Fruit fly (Drosophila melanogaster) whole organism, embryonic: ENCODE measurements around the gene CG14958.

Experiments used
- CG10431 ChIP-seq: fragments of 200-800 bp; sonication (Bioruptor generic); optimal IDR thresholded peaks from 3 replicates; lab custom pipeline; 2018; ENCODE audit warnings: missing biosample characterization, mild to moderate bottlenecking, missing genetic modification characterization
- CG11504 ChIP-seq: fragments of 200-800 bp; sonication (Bioruptor generic); optimal IDR thresholded peaks from 3 replicates; lab custom pipeline; 2019; ENCODE audit warnings: missing biosample characterization, mild to moderate bottlenecking, missing genetic modification characterization, moderate library complexity
- CG12071 ChIP-seq: fragments of 200-800 bp; sonication (Bioruptor generic); optimal IDR thresholded peaks from 3 replicates; lab custom pipeline; 2018; ENCODE audit warnings: missing biosample characterization, mild to moderate bottlenecking, missing genetic modification characterization
- CG13123 ChIP-seq: fragments of 200-800 bp; sonication (Bioruptor generic); optimal IDR thresholded peaks from 2 replicates; lab custom pipeline; 2016; ENCODE audit warnings: missing biosample characterization, missing genetic modification characterization
- CG15269 ChIP-seq: fragments of 200-800 bp; sonication (Bioruptor generic); optimal IDR thresholded peaks from 2 replicates; lab custom pipeline; 2018; ENCODE audit warnings: missing biosample characterization, mild to moderate bottlenecking, missing genetic modification characterization, moderate library complexity
- CG1602 ChIP-seq: fragments of 200-800 bp; sonication (Bioruptor generic); optimal IDR thresholded peaks from 3 replicates; lab custom pipeline; 2016; ENCODE audit warnings: missing biosample characterization, missing genetic modification characterization
- CG16813 ChIP-seq: fragments of 200-800 bp; sonication (Bioruptor generic); IDR thresholded peaks from 3 replicates; pipeline ENCODE4 v1.3.6; 2022; ENCODE audit warnings: missing biosample characterization, missing genetic modification characterization; ENCODE audit not compliant: partially characterized antibody
- CG17359 ChIP-seq: fragments of 200-800 bp; sonication (Bioruptor generic); optimal IDR thresholded peaks from 3 replicates; lab custom pipeline; 2018; ENCODE audit warnings: missing biosample characterization, mild to moderate bottlenecking, missing genetic modification characterization, moderate library complexity
- CG17612 ChIP-seq: fragments of 200-800 bp; sonication (Bioruptor generic); IDR thresholded peaks from 2 replicates; pipeline ENCODE4 v1.3.6; 2022; ENCODE audit warnings: missing biosample characterization, missing genetic modification characterization
- CG17802 ChIP-seq: fragments of 200-800 bp; sonication (Bioruptor generic); optimal IDR thresholded peaks from 2 replicates; lab custom pipeline; 2018; ENCODE audit warnings: missing biosample characterization, mild to moderate bottlenecking, missing genetic modification characterization, moderate library complexity
- CG18011 ChIP-seq: fragments of 200-800 bp; sonication (Bioruptor generic); optimal IDR thresholded peaks from 2 replicates; lab custom pipeline; 2017; ENCODE audit warnings: missing biosample characterization, missing genetic modification characterization, mild to moderate bottlenecking, moderate library complexity, missing genotype
- CG2889 ChIP-seq: fragments of 200-800 bp; sonication (Bioruptor generic); IDR thresholded peaks from 3 replicates; pipeline ENCODE4 v1.3.6; 2022; ENCODE audit warnings: missing biosample characterization, missing genetic modification characterization
- CG31365 ChIP-seq: fragments of 200-800 bp; sonication (Bioruptor generic); optimal IDR thresholded peaks from 2 replicates; lab custom pipeline; 2018; ENCODE audit warnings: missing biosample characterization, mild to moderate bottlenecking, missing genetic modification characterization
- CG31388 ChIP-seq: fragments of 200-800 bp; sonication (Bioruptor generic); optimal IDR thresholded peaks from 2 replicates; lab custom pipeline; 2016; ENCODE audit warnings: missing biosample characterization, missing genetic modification characterization
- CG33213 ChIP-seq: fragments of 200-800 bp; sonication (Bioruptor generic); optimal IDR thresholded peaks from 3 replicates; lab custom pipeline; 2016; ENCODE audit warnings: missing biosample characterization, missing genetic modification characterization
- CG4328 ChIP-seq: fragments of 200-800 bp; sonication (Bioruptor generic); optimal IDR thresholded peaks from 3 replicates; lab custom pipeline; 2017; ENCODE audit warnings: missing biosample characterization, missing genetic modification reagents, missing genetic modification characterization
- CG5245 ChIP-seq: fragments of 200-800 bp; sonication (Bioruptor generic); optimal IDR thresholded peaks from 3 replicates; lab custom pipeline; 2016; ENCODE audit warnings: missing biosample characterization, missing genetic modification characterization
- CG6272 ChIP-seq: fragments of 200-800 bp; sonication (Bioruptor generic); IDR thresholded peaks from 2 replicates; pipeline ENCODE4 v1.3.6; 2022; ENCODE audit warnings: missing biosample characterization, missing genetic modification characterization
- CG6683 ChIP-seq: fragments of 200-800 bp; sonication (Bioruptor generic); optimal IDR thresholded peaks from 2 replicates; lab custom pipeline; 2017; ENCODE audit warnings: missing biosample characterization, mild to moderate bottlenecking, missing genetic modification characterization, missing genetic modification reagents
- CG6854 ChIP-seq: fragments of 200-800 bp; sonication (Bioruptor generic); optimal IDR thresholded peaks from 3 replicates; lab custom pipeline; 2017; ENCODE audit warnings: missing biosample characterization, mild to moderate bottlenecking, missing genetic modification characterization
- Doc3 ChIP-seq: fragments of 200-800 bp; sonication (Bioruptor generic); IDR thresholded peaks from 3 replicates; pipeline ENCODE4 v1.3.6; 2022; ENCODE audit warnings: missing biosample characterization, missing genetic modification characterization; ENCODE audit not compliant: partially characterized antibody
- Eip74EF ChIP-seq, 2 experiments: fragments of 200-800 bp in 1 of 2; fragments of >200 bp in 1 of 2; sonication (Bioruptor generic) in 1 of 2; optimal IDR thresholded peaks; 2 replicates each; lab custom pipeline; 2017 to 2019; ENCODE audit warnings: missing biosample characterization in 2 of 2, missing genetic modification characterization in 2 of 2, mild to moderate bottlenecking in 1 of 2, moderate library complexity in 1 of 2
- Ets65A ChIP-seq: fragments of 200-800 bp; sonication (Bioruptor generic); peaks from one replicate; lab custom pipeline; 2016; ENCODE audit warnings: missing biosample characterization, missing genetic modification characterization
- GATAe ChIP-seq: fragments of 200-800 bp; sonication (Bioruptor generic); conservative IDR thresholded peaks from 2 replicates; pipeline ENCODE4 v1.3.6; 2022; ENCODE audit warnings: missing biosample characterization, missing genetic modification characterization
- HLH4C ChIP-seq: fragments of 200-800 bp; sonication (Bioruptor generic); IDR thresholded peaks from 3 replicates; pipeline ENCODE4 v1.3.6; 2022; ENCODE audit warnings: missing biosample characterization, missing genetic modification characterization; ENCODE audit not compliant: partially characterized antibody
- HLHmδ ChIP-seq: fragments of 200-800 bp; sonication (Bioruptor generic); optimal IDR thresholded peaks from 2 replicates; lab custom pipeline; 2018; ENCODE audit warnings: missing biosample characterization, mild to moderate bottlenecking, missing genetic modification characterization, moderate library complexity
- HmgD ChIP-seq: fragments of 200-800 bp; sonication (Bioruptor generic); optimal IDR thresholded peaks from 3 replicates; lab custom pipeline; 2016; ENCODE audit warnings: missing biosample characterization, missing genetic modification characterization
- Hr78 ChIP-seq, 2 experiments: fragments of 200-800 bp in 1 of 2; fragments of >200 bp in 1 of 2; sonication (Bioruptor generic) in 1 of 2; optimal IDR thresholded peaks; 2 replicates each; lab custom pipeline; 2017 to 2019; ENCODE audit warnings: missing biosample characterization in 2 of 2, missing genetic modification characterization in 2 of 2, mild to moderate bottlenecking in 1 of 2, moderate library complexity in 1 of 2
- MBD-R2 ChIP-seq: fragments of 200-800 bp; sonication (Bioruptor generic); IDR thresholded peaks from 2 replicates; pipeline ENCODE4 v1.3.6; 2022; ENCODE audit warnings: missing biosample characterization, missing genetic modification characterization
- Mrtf ChIP-seq: fragments of 200-800 bp; sonication (Bioruptor generic); IDR thresholded peaks from 3 replicates; pipeline ENCODE4 v1.3.6; 2022; ENCODE audit warnings: missing biosample characterization, missing genetic modification characterization
- NC2α ChIP-seq: fragments of 200-800 bp; sonication (Bioruptor generic); optimal IDR thresholded peaks from 2 replicates; lab custom pipeline; 2016; ENCODE audit warnings: missing biosample characterization, missing genetic modification characterization
- NFAT ChIP-seq: fragments of 200-800 bp; sonication (Bioruptor generic); IDR thresholded peaks from 2 replicates; pipeline ENCODE4 v1.3.6; 2022; ENCODE audit warnings: missing biosample characterization, missing genetic modification characterization
- Nf-YC ChIP-seq: fragments of 200-800 bp; optimal IDR thresholded peaks from 3 replicates; lab custom pipeline; 2019; ENCODE audit warnings: missing biosample characterization, mild to moderate bottlenecking, missing genetic modification characterization, moderate library complexity
- Pdp1 ChIP-seq, 2 experiments: fragments of 200-800 bp; sonication (Bioruptor generic); optimal IDR thresholded peaks; 3 replicates each; lab custom pipeline; 2016; ENCODE audit warnings: missing biosample characterization in 2 of 2, missing genetic modification characterization in 2 of 2, mild to moderate bottlenecking in 1 of 2, moderate library complexity in 1 of 2
- Taf1 ChIP-seq: fragments of 200-800 bp; sonication (Bioruptor generic); IDR thresholded peaks from 2 replicates; pipeline ENCODE4 v1.3.6; 2022; ENCODE audit warnings: missing biosample characterization, missing genetic modification characterization
- YL-1 ChIP-seq: fragments of 200-800 bp; sonication (Bioruptor generic); optimal IDR thresholded peaks from 3 replicates; lab custom pipeline; 2017; ENCODE audit warnings: missing biosample characterization, mild to moderate bottlenecking, missing genetic modification characterization
- ac ChIP-seq: fragments of 200-800 bp; sonication (Bioruptor generic); optimal IDR thresholded peaks from 3 replicates; lab custom pipeline; 2017; ENCODE audit warnings: missing biosample characterization, mild to moderate bottlenecking, missing genetic modification characterization
- az2 ChIP-seq: fragments of 200-800 bp; sonication (Bioruptor generic); optimal IDR thresholded peaks from 3 replicates; lab custom pipeline; 2016; ENCODE audit warnings: missing biosample characterization, missing genetic modification characterization
- bigmax ChIP-seq: fragments of 200-800 bp; sonication (Bioruptor generic); optimal IDR thresholded peaks from 2 replicates; lab custom pipeline; 2018; ENCODE audit warnings: missing biosample characterization, mild to moderate bottlenecking, missing genetic modification characterization
- croc ChIP-seq: fragments of 200-800 bp; sonication (Bioruptor generic); conservative IDR thresholded peaks from 3 replicates; pipeline ENCODE4 v1.3.6; 2022; ENCODE audit warnings: missing biosample characterization, missing genetic modification characterization
- emc ChIP-seq: fragments of 200-800 bp; sonication (Bioruptor generic); optimal IDR thresholded peaks from 2 replicates; lab custom pipeline; 2016; ENCODE audit warnings: missing biosample characterization, missing genetic modification characterization
- ftz-f1 ChIP-seq: fragments of 200-800 bp; sonication (Bioruptor generic); optimal IDR thresholded peaks from 2 replicates; lab custom pipeline; 2016; ENCODE audit warnings: missing biosample characterization, missing genetic modification characterization
- klu ChIP-seq: fragments of 200-800 bp; sonication (Bioruptor generic); IDR thresholded peaks from 2 replicates; pipeline ENCODE4 v1.3.6; 2022; ENCODE audit warnings: missing biosample characterization, missing genetic modification characterization
- knrl ChIP-seq: fragments of 200-800 bp; sonication (Bioruptor generic); IDR thresholded peaks from 3 replicates; pipeline ENCODE4 v1.3.6; 2022; ENCODE audit warnings: missing biosample characterization, missing genetic modification characterization; ENCODE audit not compliant: partially characterized antibody
- lbe ChIP-seq: fragments of 200-800 bp; sonication (Bioruptor generic); optimal IDR thresholded peaks from 2 replicates; lab custom pipeline; 2016; ENCODE audit warnings: missing biosample characterization, mild to moderate bottlenecking, missing genetic modification characterization
- mld ChIP-seq: fragments of 200-800 bp; sonication (Bioruptor generic); IDR thresholded peaks from 3 replicates; pipeline ENCODE4 v1.3.6; 2022; ENCODE audit warnings: missing biosample characterization, missing genetic modification characterization; ENCODE audit not compliant: partially characterized antibody
- pita ChIP-seq: fragments of 200-800 bp; sonication (Bioruptor generic); optimal IDR thresholded peaks from 2 replicates; lab custom pipeline; 2017; ENCODE audit warnings: missing biosample characterization, mild to moderate bottlenecking, missing genetic modification characterization
- sens ChIP-seq: fragments of 200-800 bp; sonication (Bioruptor generic); peaks from one replicate; lab custom pipeline; 2016; ENCODE audit warnings: missing biosample characterization, missing genetic modification characterization
- vnd ChIP-seq: fragments of 200-800 bp; sonication (Bioruptor generic); IDR thresholded peaks from 3 replicates; pipeline ENCODE4 v1.3.6; 2022; ENCODE audit warnings: missing biosample characterization, missing genetic modification characterization; ENCODE audit not compliant: partially characterized antibody
- vvl ChIP-seq: fragments of 200-800 bp; sonication (Bioruptor generic); IDR thresholded peaks from 2 replicates; pipeline ENCODE4 v1.3.6; 2022; ENCODE audit warnings: missing biosample characterization, missing genetic modification characterization

The CG14958 gene

dm6 chr3L:3192333-3192894, 2.6 kb downstream of the CG14958 start, which contains the start of gene CG14965 (continued):
- peak; percentile 73 for TF ChIP-seq Ets65A (GFP tag; lab: Kevin White, UChicago)
- no peak for TF ChIP-seq HLHmδ
- peak; percentile 90 for TF ChIP-seq CG16813 (GFP tag; lab: Robert Waterston, UW)
- TF ChIP-seq CG31365 = no peak
- TF ChIP-seq MBD-R2 = peak; percentile 62
- TF ChIP-seq CG10431 = no peak
- no peak for TF ChIP-seq bigmax (GFP tag; lab: Kevin White, UChicago)
- no peak for TF ChIP-seq CG2889 (GFP tag; lab: Robert Waterston, UW)
- no peak for TF ChIP-seq Nf-YC
- no peak for TF ChIP-seq CG12071 (GFP tag; lab: Kevin White, UChicago)
- peak; percentile 91 for TF ChIP-seq HLH4C (GFP tag; lab: Robert Waterston, UW)
- TF ChIP-seq CG15269 = no peak
- TF ChIP-seq CG6683 (GFP tag; lab: Kevin White, UChicago) = no peak
- TF ChIP-seq CG33213 = no peak
- no peak for TF ChIP-seq ac (GFP tag; lab: Kevin White, UChicago)
- no peak for TF ChIP-seq sens (GFP tag; lab: Kevin White, UChicago)
- no peak for TF ChIP-seq CG6854 (GFP tag; lab: Kevin White, UChicago)
- TF ChIP-seq lbe (GFP tag; lab: Kevin White, UChicago) = no peak
- no peak for TF ChIP-seq CG13123
- TF ChIP-seq CG31388 (GFP tag; lab: Kevin White, UChicago) = no peak
- no peak for TF ChIP-seq klu (GFP tag; lab: Robert Waterston, UW)
- TF ChIP-seq CG5245 (GFP tag; lab: Kevin White, UChicago) = no peak
- no peak for TF ChIP-seq Hr78 (GFP tag; optimal IDR thresholded peaks at IDR 0.05; lab: Kevin White, UChicago)
- no peak for TF ChIP-seq CG18011
- TF ChIP-seq GATAe (GFP tag; lab: Robert Waterston, UW) = no peak
- no peak for TF ChIP-seq CG11504 (tag; lab: Kevin White, UChicago)
- no peak for TF ChIP-seq NC2α (GFP tag; lab: Kevin White, UChicago)
- TF ChIP-seq CG1602 = no peak
- TF ChIP-seq Taf1 (GFP tag; lab: Robert Waterston, UW) = no peak
- peak; percentile 30; the same call in 1 of the 2 replicates for TF ChIP-seq CG6272
- peak; percentile 90 for TF ChIP-seq Doc3 (GFP tag; lab: Robert Waterston, UW)
- no peak for TF ChIP-seq Eip74EF (GFP tag; optimal IDR thresholded peaks at IDR 0.05; lab: Kevin White, UChicago)
- no peak for TF ChIP-seq CG17612 (GFP tag; lab: Robert Waterston, UW)
- no peak for TF ChIP-seq emc (GFP tag; lab: Kevin White, UChicago)
- TF ChIP-seq Mrtf (GFP tag; lab: Robert Waterston, UW) = no peak
- TF ChIP-seq CG17359 (tag; lab: Kevin White, UChicago) = no peak
- TF ChIP-seq HmgD (GFP tag; lab: Kevin White, UChicago) = no peak
- TF ChIP-seq CG4328 (GFP tag; lab: Kevin White, UChicago) = no peak
- no peak for TF ChIP-seq YL-1 (GFP tag; lab: Kevin White, UChicago)
- TF ChIP-seq croc (GFP tag; lab: Robert Waterston, UW) = no peak
- TF ChIP-seq Pdp1 (GFP tag; optimal IDR thresholded peaks at IDR 0.05; lab: Kevin White, UChicago) = no peak
- TF ChIP-seq NFAT (GFP tag; lab: Robert Waterston, UW) = no peak
- peak; percentile 75; the same call in 2 of the 3 replicates for TF ChIP-seq mld (GFP tag; lab: Robert Waterston, UW)
- no peak for TF ChIP-seq ftz-f1 (GFP tag; lab: Kevin White, UChicago)
- peak; percentile 91 for TF ChIP-seq knrl (GFP tag; lab: Robert Waterston, UW)
- peak; percentile 87 for TF ChIP-seq vnd (GFP tag; lab: Robert Waterston, UW)
- TF ChIP-seq CG17802 (tag; lab: Kevin White, UChicago) = no peak
- TF ChIP-seq az2 (GFP tag; lab: Kevin White, UChicago) = no peak
- no peak for TF ChIP-seq pita (GFP tag; lab: Kevin White, UChicago)
- TF ChIP-seq vvl (GFP tag; lab: Robert Waterston, UW) = no peak
